Worm (Caenorhabditis elegans) whole organism, L3 larva: ENCODE measurements around the gene C07E3.10.
A peak's percentile ranks its signal among the peaks of the same experiment; 100 is the strongest.

Experiments used
- ZK546.5 ChIP-seq: sonication (generic microtip); optimal IDR thresholded peaks from 2 replicates; lab custom pipeline; 2017; ENCODE audit warnings: missing biosample characterization, missing genetic modification characterization
- aly-2 ChIP-seq: fragments of 150-350 bp; optimal IDR thresholded peaks from 2 replicates; lab custom pipeline; 2014; ENCODE audit warnings: missing biosample characterization, missing genetic modification characterization
- ama-1 ChIP-seq: fragments of 150-350 bp; optimal IDR thresholded peaks from 2 replicates; lab custom pipeline; 2018
- ceh-16 ChIP-seq: sonication (generic microtip); optimal IDR thresholded peaks from 2 replicates; lab custom pipeline; 2017; ENCODE audit warnings: missing biosample characterization, missing genetic modification characterization
- ceh-28 ChIP-seq: fragments of 150-350 bp; optimal IDR thresholded peaks from 2 replicates; lab custom pipeline; 2014; ENCODE audit warnings: missing biosample characterization, missing genetic modification reagents, missing genetic modification characterization
- ceh-82 ChIP-seq: fragments of 150-350 bp; optimal IDR thresholded peaks from 2 replicates; lab custom pipeline; 2014; ENCODE audit warnings: missing biosample characterization, missing genetic modification characterization
- ceh-9 ChIP-seq: sonication (generic microtip); optimal IDR thresholded peaks from 2 replicates; lab custom pipeline; 2018; ENCODE audit warnings: missing biosample characterization, missing genetic modification characterization
- daf-12 ChIP-seq: fragments of 150-350 bp; optimal IDR thresholded peaks from 2 replicates; lab custom pipeline; 2014; ENCODE audit warnings: missing biosample characterization, missing genetic modification reagents, missing genetic modification characterization
- egl-27 ChIP-seq: sonication (generic microtip); optimal IDR thresholded peaks from 4 replicates; lab custom pipeline; 2017; ENCODE audit warnings: missing biosample characterization, missing genetic modification reagents, missing genetic modification characterization
- egl-5 ChIP-seq: fragments of 150-350 bp; optimal IDR thresholded peaks from 2 replicates; lab custom pipeline; 2017; ENCODE audit warnings: missing biosample characterization, missing genetic modification reagents, missing genetic modification characterization, inconsistent platforms
- elt-1 ChIP-seq: fragments of 150-350 bp; optimal IDR thresholded peaks from 2 replicates; lab custom pipeline; 2014; ENCODE audit warnings: missing biosample characterization, missing genetic modification characterization
- elt-2 ChIP-seq: sonication (generic microtip); optimal IDR thresholded peaks from 2 replicates; lab custom pipeline; 2016; ENCODE audit warnings: missing genetic modification reagents, mild to moderate bottlenecking, missing genetic modification characterization, missing compliant biosample characterization
- elt-3 ChIP-seq, 3 experiments: fragments of 150-350 bp in 1 of 3; sonication (generic microtip) in 2 of 3; optimal IDR thresholded peaks; 2 replicates in 2 of 3; 4 replicates in 1 of 3; lab custom pipeline; 2014 to 2017; ENCODE audit warnings: missing biosample characterization in 3 of 3, missing genetic modification characterization in 3 of 3
- eor-1 ChIP-seq, 2 experiments: fragments of 150-350 bp; optimal IDR thresholded peaks; 2 replicates each; lab custom pipeline; 2014 to 2018; ENCODE audit warnings: missing biosample characterization in 2 of 2, missing genetic modification characterization in 2 of 2
- fkh-10 ChIP-seq: sonication (generic microtip); optimal IDR thresholded peaks from 2 replicates; lab custom pipeline; 2017; ENCODE audit warnings: missing biosample characterization, missing genetic modification reagents, missing genetic modification characterization
- fkh-2 ChIP-seq: fragments of 150-350 bp; optimal IDR thresholded peaks from 2 replicates; lab custom pipeline; 2014; ENCODE audit warnings: missing biosample characterization, missing genetic modification reagents, missing genetic modification characterization
- fos-1 ChIP-seq: fragments of 150-350 bp; optimal IDR thresholded peaks from 2 replicates; lab custom pipeline; 2014; ENCODE audit warnings: missing biosample characterization, missing genetic modification characterization
- hmg-11 ChIP-seq: sonication (generic microtip); optimal IDR thresholded peaks from 2 replicates; lab custom pipeline; 2016; ENCODE audit warnings: missing genetic modification characterization, missing compliant biosample characterization
- jun-1 ChIP-seq: fragments of 150-350 bp; optimal IDR thresholded peaks from 2 replicates; lab custom pipeline; 2014; ENCODE audit warnings: missing biosample characterization, missing genetic modification reagents, missing genetic modification characterization
- lin-15B ChIP-seq: fragments of 150-350 bp; optimal IDR thresholded peaks from 2 replicates; lab custom pipeline; 2014; ENCODE audit warnings: missing biosample characterization, missing genetic modification characterization
- lin-39 ChIP-seq: fragments of 150-350 bp; optimal IDR thresholded peaks from 2 replicates; lab custom pipeline; 2018; ENCODE audit warnings: missing biosample characterization, missing genetic modification reagents, missing genetic modification characterization
- lsy-12 ChIP-seq: sonication (generic microtip); optimal IDR thresholded peaks from 2 replicates; lab custom pipeline; 2016; ENCODE audit warnings: mild to moderate bottlenecking, missing genetic modification characterization, missing compliant biosample characterization
- mdl-1 ChIP-seq: fragments of 150-350 bp; optimal IDR thresholded peaks from 2 replicates; lab custom pipeline; 2014; ENCODE audit warnings: missing biosample characterization, missing genetic modification characterization
- mml-1 ChIP-seq: fragments of 150-350 bp; sonication (generic microtip); optimal IDR thresholded peaks from 3 replicates; lab custom pipeline; 2014; ENCODE audit warnings: missing biosample characterization, missing genetic modification characterization
- nfya-1 ChIP-seq: sonication (generic microtip); optimal IDR thresholded peaks from 2 replicates; lab custom pipeline; 2017; ENCODE audit warnings: missing genetic modification characterization, mild to moderate bottlenecking, missing compliant biosample characterization, antibody characterized with exemption, moderate library complexity; ENCODE audit not compliant: insufficient read depth
- nhr-11 ChIP-seq: fragments of 150-350 bp; optimal IDR thresholded peaks from 2 replicates; lab custom pipeline; 2014; ENCODE audit warnings: missing biosample characterization, missing genetic modification characterization
- nhr-12 ChIP-seq: fragments of 150-350 bp; optimal IDR thresholded peaks from 2 replicates; lab custom pipeline; 2014; ENCODE audit warnings: missing biosample characterization, missing genetic modification characterization
- nhr-23 ChIP-seq: fragments of 150-350 bp; optimal IDR thresholded peaks from 2 replicates; lab custom pipeline; 2014; ENCODE audit warnings: missing biosample characterization, missing genetic modification reagents, missing genetic modification characterization
- nhr-237 ChIP-seq: fragments of 150-350 bp; optimal IDR thresholded peaks from 2 replicates; lab custom pipeline; 2014; ENCODE audit warnings: missing biosample characterization, missing genetic modification characterization
- nhr-25 ChIP-seq: sonication (generic microtip); optimal IDR thresholded peaks from 2 replicates; lab custom pipeline; 2017; ENCODE audit warnings: missing biosample characterization, missing genetic modification characterization
- nhr-28 ChIP-seq: fragments of 150-350 bp; optimal IDR thresholded peaks from 2 replicates; lab custom pipeline; 2014; ENCODE audit warnings: missing biosample characterization, missing genetic modification characterization
- nhr-43 ChIP-seq: sonication (generic microtip); optimal IDR thresholded peaks from 2 replicates; lab custom pipeline; 2016; ENCODE audit warnings: mild to moderate bottlenecking, missing genetic modification characterization, missing compliant biosample characterization; ENCODE audit not compliant: poor library complexity, severe bottlenecking
- nhr-67 ChIP-seq: fragments of 150-350 bp; optimal IDR thresholded peaks from 2 replicates; lab custom pipeline; 2014; ENCODE audit warnings: missing biosample characterization, missing genetic modification characterization
- nhr-76 ChIP-seq: fragments of 150-350 bp; sonication (generic microtip); optimal IDR thresholded peaks from 5 replicates; lab custom pipeline; 2014; ENCODE audit warnings: missing biosample characterization, missing genetic modification characterization
- nhr-77 ChIP-seq: fragments of 150-350 bp; optimal IDR thresholded peaks from 2 replicates; lab custom pipeline; 2014; ENCODE audit warnings: missing biosample characterization, missing genetic modification characterization
- pha-4 ChIP-seq: fragments of 150-350 bp; optimal IDR thresholded peaks from 2 replicates; lab custom pipeline; 2014; ENCODE audit warnings: missing biosample characterization, missing genetic modification reagents, missing genetic modification characterization
- pqm-1 ChIP-seq: fragments of 150-350 bp; optimal IDR thresholded peaks from 2 replicates; lab custom pipeline; 2017; ENCODE audit warnings: missing biosample characterization, missing genetic modification characterization, inconsistent platforms
- sea-2 ChIP-seq: fragments of 150-350 bp; sonication (generic microtip); optimal IDR thresholded peaks from 4 replicates; lab custom pipeline; 2014; ENCODE audit warnings: missing biosample characterization, missing genetic modification reagents, missing genetic modification characterization
- skn-1 ChIP-seq: fragments of 150-350 bp; optimal IDR thresholded peaks from 2 replicates; lab custom pipeline; 2014; ENCODE audit warnings: missing biosample characterization, missing genetic modification characterization
- tbx-2 ChIP-seq: sonication (generic microtip); optimal IDR thresholded peaks from 2 replicates; lab custom pipeline; 2016; ENCODE audit warnings: mild to moderate bottlenecking, missing genetic modification characterization, missing compliant biosample characterization
- unc-62 ChIP-seq: fragments of 150-350 bp; sonication (generic microtip); optimal IDR thresholded peaks from 4 replicates; lab custom pipeline; 2014; ENCODE audit warnings: missing biosample characterization, missing genetic modification reagents, missing genetic modification characterization
- zag-1 ChIP-seq: fragments of 150-350 bp; optimal IDR thresholded peaks from 2 replicates; lab custom pipeline; 2014; ENCODE audit warnings: missing biosample characterization, missing genetic modification characterization
- ztf-4 ChIP-seq: fragments of 150-350 bp; optimal IDR thresholded peaks from 2 replicates; lab custom pipeline; 2014; ENCODE audit warnings: missing biosample characterization, missing genetic modification characterization

C07E3.10 gene

DNA sequence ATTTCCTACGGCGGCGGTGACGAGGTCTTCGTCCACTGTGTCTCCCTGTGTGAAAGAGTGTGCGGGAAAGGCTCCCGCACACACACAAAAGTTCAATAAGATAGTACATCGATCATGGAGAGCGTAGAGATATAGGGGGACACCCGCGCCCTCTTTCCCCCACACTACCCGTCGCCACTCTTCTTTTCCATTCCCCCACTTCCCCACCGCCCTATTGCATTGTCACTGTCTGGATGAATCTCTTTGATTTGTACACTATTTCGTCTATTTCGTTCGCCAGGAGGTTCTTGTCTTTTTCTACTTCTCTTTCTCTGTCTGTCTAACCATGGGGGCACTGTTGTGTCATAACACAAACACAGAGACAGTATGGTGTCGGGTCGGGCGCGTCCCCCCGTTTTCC, 36.1 kb downstream of the C07E3.10 start (continued):
- TF ChIP-seq daf-12 (tag; lab: Kevin White, UChicago) (no peak), unc-62 (GFP tag; lab: Kevin White, UChicago) (no peak), nhr-25 (tag; lab: Kevin White, UChicago) (peak; percentile 74), nhr-77 (tag; lab: Kevin White, UChicago) (no peak), egl-5 (tag; lab: Kevin White, UChicago) (no peak), nfya-1 (tag; lab: Kevin White, UChicago) (peak; percentile 30), nhr-67 (tag; lab: Kevin White, UChicago) (no peak), lsy-12 (tag; lab: Kevin White, UChicago) (peak; percentile 45), nhr-43 (tag; lab: Kevin White, UChicago) (peak; percentile 27), ztf-4 (tag; lab: Kevin White, UChicago) (no peak), nhr-76 (tag; lab: Kevin White, UChicago) (no peak), eor-1 (tag; optimal IDR thresholded peaks at IDR 0.05; lab: Kevin White, UChicago) (no peak), ama-1 (lab: Kevin White, UChicago) (no peak), fos-1 (peak; percentile 8)

DNA sequence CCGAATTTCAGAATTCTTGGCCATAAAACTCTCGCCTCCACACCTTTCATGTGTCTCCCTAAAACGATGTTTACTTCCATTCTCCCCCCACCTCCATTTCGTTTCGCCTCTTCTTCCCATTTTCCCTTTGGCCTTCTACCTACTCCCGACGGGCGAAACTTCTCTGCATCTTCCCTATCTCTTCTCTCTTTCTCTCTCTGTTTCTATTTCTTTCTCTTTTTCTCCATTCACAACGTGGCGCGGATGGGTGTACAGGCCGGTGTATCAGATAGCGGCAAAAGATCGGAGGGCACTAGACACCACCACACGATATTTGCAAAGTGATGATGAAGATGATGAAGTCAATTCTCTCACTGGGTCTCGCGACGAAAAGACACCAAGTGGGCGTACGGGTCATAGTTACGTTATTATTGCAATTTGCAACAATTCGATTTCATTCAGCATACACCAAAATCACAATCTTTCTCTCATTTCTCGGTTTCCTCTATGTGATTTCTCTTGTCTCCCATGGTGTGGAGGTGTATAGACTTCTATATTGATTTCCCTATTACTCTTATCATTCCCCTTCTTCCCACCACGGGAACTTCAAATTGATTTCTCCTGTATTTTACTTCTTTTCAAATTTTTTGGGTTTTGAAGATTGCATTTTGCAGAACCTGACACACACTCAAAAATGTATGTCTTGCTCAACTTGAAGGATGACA, 38.7 kb downstream of the C07E3.10 start, which contains the start of gene ztf-27:
Gene ztf-27, plus strand, starts transcription at position 654 of the 704 bp plus-strand sequence.
- peak; percentile 49 for TF ChIP-seq elt-2
- no peak for TF ChIP-seq lsy-12 (tag; lab: Kevin White, UChicago)
- TF ChIP-seq pqm-1 (tag; lab: Kevin White, UChicago), result peak; percentile 61
- peak; percentile 42 for TF ChIP-seq pha-4
- TF ChIP-seq ama-1 (lab: Kevin White, UChicago), result no peak
- TF ChIP-seq hmg-11, result peak; percentile 26
- TF ChIP-seq nfya-1 (tag; lab: Kevin White, UChicago), result peak; percentile 47
- TF ChIP-seq skn-1, result no peak
- TF ChIP-seq nhr-25 (tag; lab: Kevin White, UChicago), result peak; percentile 68
- peak; percentile 52 for TF ChIP-seq nhr-23
- TF ChIP-seq elt-1 (tag; lab: Kevin White, UChicago), result peak; percentile 21
- TF ChIP-seq, all 47 proteins: peak for 8

DNA sequence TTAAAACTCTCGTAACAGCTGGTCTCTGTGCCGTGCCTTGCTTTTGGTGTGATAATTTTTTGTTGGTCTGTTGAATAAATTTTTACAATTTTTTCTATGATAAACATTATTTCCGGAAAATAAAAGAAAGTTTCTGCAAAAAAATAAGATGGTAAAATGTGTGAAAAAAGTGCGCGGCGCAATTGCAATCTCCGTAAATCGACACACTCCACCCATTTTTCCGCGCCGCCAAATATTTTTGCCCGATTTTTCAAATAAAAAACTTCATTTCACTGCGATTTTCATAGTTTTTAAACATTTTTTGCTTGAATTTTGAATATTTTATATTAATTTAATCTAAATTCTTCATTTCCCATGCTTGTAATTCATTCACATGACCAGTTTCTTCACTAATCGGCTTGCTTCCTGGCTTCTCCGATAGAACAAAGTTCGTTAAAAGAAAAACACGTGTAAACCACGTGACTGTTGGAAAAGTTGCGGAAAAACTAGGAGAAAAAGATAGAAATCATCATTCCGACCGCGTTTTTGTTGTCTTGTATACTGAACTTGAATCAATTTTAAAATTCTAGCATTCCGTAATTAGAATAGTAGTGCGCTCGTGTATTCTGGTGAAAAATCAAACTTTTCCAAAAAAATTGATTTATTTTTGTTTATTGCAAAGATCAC, 42.0 kb downstream of the C07E3.10 start:
- TF ChIP-seq tbx-2 (tag; lab: Kevin White, UChicago) (peak; percentile 29), elt-2 (peak; percentile 55), nhr-11 (no peak), aly-2 (tag; lab: Kevin White, UChicago) (no peak), fkh-10 (GFP tag; lab: Kevin White, UChicago) (no peak), nhr-77 (tag; lab: Kevin White, UChicago) (no peak), skn-1 (no peak), ama-1 (lab: Kevin White, UChicago) (no peak), zag-1 (peak; percentile 57), nhr-76 (tag; lab: Kevin White, UChicago) (peak; percentile 52), sea-2 (GFP tag; lab: Kevin White, UChicago) (no peak), jun-1 (tag; lab: Kevin White, UChicago) (no peak), fkh-2 (no peak), nhr-12 (tag; lab: Kevin White, UChicago) (no peak), nhr-237 (tag; lab: Kevin White, UChicago) (no peak), nfya-1 (tag; lab: Kevin White, UChicago) (peak; percentile 72), pha-4 (peak; percentile 80), hmg-11 (peak; percentile 60), daf-12 (tag; lab: Kevin White, UChicago) (no peak), lin-39 (tag; lab: Kevin White, UChicago) (peak; percentile 32), mdl-1 (peak; percentile 20), unc-62 (GFP tag; lab: Kevin White, UChicago) (no peak), ztf-4 (tag; lab: Kevin White, UChicago) (no peak), mml-1 (peak; percentile 69), egl-27 (no peak), lsy-12 (tag; lab: Kevin White, UChicago) (peak; percentile 74), ceh-28 (tag; lab: Kevin White, UChicago) (peak; percentile 20), ceh-9 (tag; lab: Kevin White, UChicago) (no peak), eor-1 (tag; optimal IDR thresholded peaks at IDR 0.05; lab: Kevin White, UChicago) (no peak), ZK546.5 (tag; lab: Kevin White, UChicago) (no peak), elt-1 (tag; lab: Kevin White, UChicago) (no peak), nhr-28 (tag; lab: Kevin White, UChicago) (no peak), nhr-43 (tag; lab: Kevin White, UChicago) (peak; percentile 63), lin-15B (tag; lab: Kevin White, UChicago) (peak; percentile 47), ceh-16 (tag; lab: Kevin White, UChicago) (no peak), nhr-23 (peak; percentile 87), nhr-25 (tag; lab: Kevin White, UChicago) (peak; percentile 41), pqm-1 (tag; lab: Kevin White, UChicago) (no peak), elt-3 (tag; optimal IDR thresholded peaks at IDR 0.05; lab: Kevin White, UChicago) (no peak), ceh-82 (tag; lab: Kevin White, UChicago) (peak; percentile 34), nhr-67 (tag; lab: Kevin White, UChicago) (no peak)
